7 worm cellular contexts compared by ENCODE assay signal in the genomic region with DNA sequence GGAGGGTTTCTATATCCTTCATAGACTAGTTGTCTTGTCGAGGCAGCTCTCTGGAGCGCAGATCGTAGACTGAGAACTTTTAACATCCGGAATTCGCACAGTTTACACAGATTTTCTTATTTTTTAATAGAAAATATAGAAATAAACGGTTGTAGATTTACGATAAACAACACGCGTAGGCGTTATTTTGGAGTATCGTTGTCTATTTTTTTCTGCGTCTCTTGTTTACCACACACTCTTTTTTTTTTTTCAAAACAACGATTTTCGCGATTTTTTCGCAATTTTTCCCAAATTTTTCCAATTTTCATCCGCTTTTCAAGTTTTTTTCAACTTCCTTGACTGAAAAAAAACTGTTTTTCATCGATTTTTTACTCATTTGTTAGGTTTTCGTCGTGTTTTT.
A peak's percentile ranks its signal among the peaks of the same experiment; 100 is the strongest.
TF ChIP-seq lines count a peak whose summit lies in the region.

A gene (minus strand): TSS at position 127 of the 400 bp plus-strand sequence.

TF ChIP-seq in whole organism, L1 larva, 84 proteins besides CTCF, POLR2A, EP300 and RAD21 (continues in another document):
- TF ChIP-seq elt-3 (tag; optimal IDR thresholded peaks at IDR 0.05; lab: Kevin White, UChicago) (peak in 1 of 6 experiments; percentile 20), dpl-1 (GFP tag; optimal IDR thresholded peaks at IDR 0.05; lab: Kevin White, UChicago) (peak; percentile 43 to 65 (median 64)), lsy-2 (tag; optimal IDR thresholded peaks at IDR 0.05; lab: Kevin White, UChicago) (peak; percentile 48 to 73), F16B12.6 (tag; optimal IDR thresholded peaks at IDR 0.05; lab: Kevin White, UChicago) (peak; percentile 8), lin-14 (GFP tag; optimal IDR thresholded peaks at IDR 0.05; lab: Kevin White, UChicago) (no peak), nhr-85 (tag; lab: Kevin White, UChicago) (peak; percentile 76), mep-1 (tag; optimal IDR thresholded peaks at IDR 0.05; lab: Kevin White, UChicago) (no peak), zip-4 (GFP tag; optimal IDR thresholded peaks at IDR 0.05; lab: Kevin White, UChicago) (no peak), ceh-82 (tag; optimal IDR thresholded peaks at IDR 0.05; lab: Kevin White, UChicago) (peak in 2 of 3 experiments; percentile 23 to 36), rnt-1 (tag; optimal IDR thresholded peaks at IDR 0.05; lab: Kevin White, UChicago) (peak; percentile 33), nhr-20 (tag; optimal IDR thresholded peaks at IDR 0.05; lab: Kevin White, UChicago) (no peak), ceh-63 (GFP tag; optimal IDR thresholded peaks at IDR 0.05; lab: Kevin White, UChicago) (no peak)

TF ChIP-seq in whole organism, L2 larva, 48 proteins besides CTCF, POLR2A, EP300 and RAD21:
- TF ChIP-seq nhr-12 (tag; optimal IDR thresholded peaks at IDR 0.05; lab: Kevin White, UChicago) (no peak), nhr-11 (tag; optimal IDR thresholded peaks at IDR 0.05; lab: Kevin White, UChicago) (no peak), C34F6.9 (tag; optimal IDR thresholded peaks at IDR 0.05; lab: Kevin White, UChicago) (peak; percentile 59), lin-39 (tag; optimal IDR thresholded peaks at IDR 0.05; lab: Kevin White, UChicago) (no peak), unc-62 (GFP tag; optimal IDR thresholded peaks at IDR 0.05; lab: Kevin White, UChicago) (no peak), crh-2 (tag; optimal IDR thresholded peaks at IDR 0.05; lab: Kevin White, UChicago) (peak; percentile 45), unc-55 (GFP tag; optimal IDR thresholded peaks at IDR 0.05; lab: Kevin White, UChicago) (peak; percentile 69), zag-1 (tag; optimal IDR thresholded peaks at IDR 0.05; lab: Kevin White, UChicago) (no peak), nhr-21 (tag; optimal IDR thresholded peaks at IDR 0.05; lab: Kevin White, UChicago) (no peak), nhr-129 (tag; optimal IDR thresholded peaks at IDR 0.05; lab: Kevin White, UChicago) (peak; percentile 29), nhr-25 (tag; optimal IDR thresholded peaks at IDR 0.05; lab: Kevin White, UChicago) (peak; percentile 33), lsy-2 (tag; optimal IDR thresholded peaks at IDR 0.05; lab: Kevin White, UChicago) (peak in 1 of 2 experiments; percentile 65), R02D3.7 (tag; optimal IDR thresholded peaks at IDR 0.05; lab: Kevin White, UChicago) (peak; percentile 86)

TF ChIP-seq in whole organism, L3 larva, 47 proteins besides CTCF, POLR2A, EP300 and RAD21 (continues in another document):
- TF ChIP-seq ceh-82 (tag; optimal IDR thresholded peaks at IDR 0.05; lab: Kevin White, UChicago) (no peak), nhr-67 (tag; optimal IDR thresholded peaks at IDR 0.05; lab: Kevin White, UChicago) (no peak), ceh-9 (tag; optimal IDR thresholded peaks at IDR 0.05; lab: Kevin White, UChicago) (no peak), elt-3 (tag; optimal IDR thresholded peaks at IDR 0.05; lab: Kevin White, UChicago) (no peak), zag-1 (tag; optimal IDR thresholded peaks at IDR 0.05; lab: Kevin White, UChicago) (no peak), jun-1 (tag; optimal IDR thresholded peaks at IDR 0.05; lab: Kevin White, UChicago) (no peak), nhr-11 (tag; optimal IDR thresholded peaks at IDR 0.05; lab: Kevin White, UChicago) (no peak), nhr-77 (tag; optimal IDR thresholded peaks at IDR 0.05; lab: Kevin White, UChicago) (no peak), nhr-76 (tag; optimal IDR thresholded peaks at IDR 0.05; lab: Kevin White, UChicago) (no peak), aly-2 (tag; optimal IDR thresholded peaks at IDR 0.05; lab: Kevin White, UChicago) (no peak), snpc-4 (tag; optimal IDR thresholded peaks at IDR 0.05; lab: Kevin White, UChicago) (no peak), egl-5 (tag; optimal IDR thresholded peaks at IDR 0.05; lab: Kevin White, UChicago) (no peak), hmg-11 (tag; optimal IDR thresholded peaks at IDR 0.05; lab: Kevin White, UChicago) (peak; percentile 70), ceh-16 (tag; optimal IDR thresholded peaks at IDR 0.05; lab: Kevin White, UChicago) (no peak)

TF ChIP-seq in whole organism, L4 larva, 104 proteins besides CTCF, POLR2A, EP300 and RAD21:
- peak; percentile 14 for TF ChIP-seq rbr-2 (tag; optimal IDR thresholded peaks at IDR 0.05; lab: Kevin White, UChicago)
- TF ChIP-seq lin-38 (GFP tag; IDR thresholded peaks at IDR 0.05; lab: Robert Waterston, UW): peak; percentile 52
- TF ChIP-seq daf-16 (GFP tag; optimal IDR thresholded peaks at IDR 0.05; lab: Kevin White, UChicago): no peak
- TF ChIP-seq daf-16 (tag; optimal IDR thresholded peaks at IDR 0.05; lab: Kevin White, UChicago): peak; percentile 87
- TF ChIP-seq R02D3.7 (tag; optimal IDR thresholded peaks at IDR 0.05; lab: Kevin White, UChicago): peak; percentile 82
- TF ChIP-seq Y48G9A.11 (GFP tag; IDR thresholded peaks at IDR 0.05; lab: Robert Waterston, UW): peak; percentile 99
- peak; percentile 47 for TF ChIP-seq dpl-1 (GFP tag; optimal IDR thresholded peaks at IDR 0.05; lab: Kevin White, UChicago)
- TF ChIP-seq F44E2.7 (GFP tag; IDR thresholded peaks at IDR 0.05; lab: Robert Waterston, UW): no peak
- TF ChIP-seq ZK337.2 (GFP tag; IDR thresholded peaks at IDR 0.05; lab: Robert Waterston, UW): no peak
- TF ChIP-seq attf-4 (tag; optimal IDR thresholded peaks at IDR 0.05; lab: Kevin White, UChicago): no peak
- peak; percentile 51 for TF ChIP-seq mes-2 (tag; optimal IDR thresholded peaks at IDR 0.05; lab: Kevin White, UChicago; ENCODE audit: poor library complexity, severe bottlenecking)
- peak in 1 of 2 experiments; percentile 59 for TF ChIP-seq lsy-2 (tag; optimal IDR thresholded peaks at IDR 0.05; lab: Kevin White, UChicago)

TF ChIP-seq in whole organism, late embryonic, 69 proteins besides CTCF, POLR2A, EP300 and RAD21:
- TF ChIP-seq K02D7.2 (tag; optimal IDR thresholded peaks at IDR 0.05; lab: Kevin White, UChicago) (no peak), ceh-31 (tag; optimal IDR thresholded peaks at IDR 0.05; lab: Kevin White, UChicago) (peak; percentile 42)

TF ChIP-seq in whole organism, mixed stage, embryonic, 35 proteins besides CTCF, POLR2A, EP300 and RAD21:
- TF ChIP-seq ces-1 (GFP tag; optimal IDR thresholded peaks at IDR 0.05; lab: Kevin White, UChicago): peak; percentile 37
- no peak for TF ChIP-seq ceh-39 (tag; optimal IDR thresholded peaks at IDR 0.05; lab: Kevin White, UChicago)

TF ChIP-seq in whole organism, young adult, 124 proteins besides CTCF, POLR2A, EP300 and RAD21:
- TF ChIP-seq F57C9.4 (tag; optimal IDR thresholded peaks at IDR 0.05; lab: Kevin White, UChicago): no peak
- TF ChIP-seq D2030.7 (GFP tag; IDR thresholded peaks at IDR 0.05; lab: Robert Waterston, UW): no peak
- no peak for TF ChIP-seq ccch-3 (GFP tag; optimal IDR thresholded peaks at IDR 0.05; lab: Kevin White, UChicago)
- TF ChIP-seq him-1 (tag; optimal IDR thresholded peaks at IDR 0.05; lab: Kevin White, UChicago): no peak
- peak; percentile 6 for TF ChIP-seq lsl-1 (GFP tag; optimal IDR thresholded peaks at IDR 0.05; lab: Kevin White, UChicago)
- peak; percentile 86 for TF ChIP-seq hmg-1.2 (GFP tag; IDR thresholded peaks at IDR 0.05; lab: Robert Waterston, UW)
- no peak for TF ChIP-seq zim-3 (tag; optimal IDR thresholded peaks at IDR 0.05; lab: Kevin White, UChicago)
- peak; percentile 32; the same call in 1 of the 2 replicates for TF ChIP-seq ceh-100 (GFP tag; IDR thresholded peaks at IDR 0.05; lab: Robert Waterston, UW)
- peak; percentile 97 for TF ChIP-seq attf-3 (GFP tag; conservative IDR thresholded peaks at IDR 0.05; lab: Robert Waterston, UW)
